Worm (Caenorhabditis elegans) whole organism, L2 larva: ENCODE measurements around the gene Y73B6BL.29.

Experiments used
- alr-1 ChIP-seq: fragments of 150-350 bp; optimal IDR thresholded peaks from 2 replicates; lab custom pipeline; 2014; ENCODE audit warnings: missing biosample characterization, missing genetic modification characterization
- ama-1 ChIP-seq: fragments of 150-350 bp; optimal IDR thresholded peaks from 2 replicates; lab custom pipeline; 2018; ENCODE audit warnings: inconsistent platforms
- ceh-82 ChIP-seq: fragments of 150-350 bp; optimal IDR thresholded peaks from 2 replicates; lab custom pipeline; 2014; ENCODE audit warnings: missing biosample characterization, missing genetic modification characterization
- lin-39 ChIP-seq: fragments of 150-350 bp; optimal IDR thresholded peaks from 2 replicates; lab custom pipeline; 2014; ENCODE audit warnings: missing biosample characterization, missing genetic modification reagents, missing genetic modification characterization
- nhr-237 ChIP-seq: fragments of 150-350 bp; optimal IDR thresholded peaks from 2 replicates; lab custom pipeline; 2014; ENCODE audit warnings: missing biosample characterization, missing genetic modification characterization
- unc-39 ChIP-seq: fragments of 150-350 bp; optimal IDR thresholded peaks from 2 replicates; lab custom pipeline; 2014; ENCODE audit warnings: missing biosample characterization, missing genetic modification characterization

DNA sequence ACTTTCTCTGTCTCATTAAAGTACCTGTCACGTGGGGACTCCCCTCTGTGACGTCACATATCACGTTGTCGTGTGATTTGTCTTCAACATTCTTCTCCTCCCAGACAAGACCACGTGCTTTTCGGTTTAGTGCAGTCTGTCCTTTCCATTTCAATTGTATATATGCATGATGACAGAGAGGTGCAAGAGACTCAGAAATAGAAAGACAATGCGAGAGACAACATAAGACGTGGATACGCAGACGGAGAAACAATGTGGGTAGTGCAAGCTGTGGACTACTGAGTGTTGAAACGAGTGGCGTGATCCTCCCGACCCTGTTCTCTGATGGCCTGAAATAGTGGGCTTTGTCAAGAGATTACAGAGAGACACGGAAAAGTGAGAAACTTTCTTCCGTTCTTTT lies 15.0 kb downstream of the Y73B6BL.29 start:
- TF ChIP-seq nhr-237 = no peak
- TF ChIP-seq unc-39 (tag; lab: Kevin White, UChicago) = no peak
- peak; percentile 23 for TF ChIP-seq ama-1 (lab: Kevin White, UChicago)
- no peak for TF ChIP-seq lin-39 (tag; lab: Kevin White, UChicago)
- TF ChIP-seq ceh-82 (tag; lab: Kevin White, UChicago) = peak; percentile 45
- no peak for TF ChIP-seq alr-1 (tag; lab: Kevin White, UChicago)
